Fruit fly (Drosophila melanogaster): ENCODE results near the gene RpL13A.

The RpL13A gene

dm6 chr3R:5668928-5669739, 44.9 kb downstream of the RpL13A start, which contains the start of the genes Xe7 and Atg17 (continued):
- TF ChIP-seq sima (GFP tag; optimal IDR thresholded peaks at IDR 0.05) (no peak), yki (optimal IDR thresholded peaks at IDR 0.05) (no peak), Scr (GFP tag; IDR thresholded peaks at IDR 0.05; ENCODE audit: partially characterized antibody) (peak; percentile 69), bowl (GFP tag; IDR thresholded peaks at IDR 0.05) (no peak), kah (GFP tag; optimal IDR thresholded peaks at IDR 0.05) (peak; percentile 61), salm (tag; optimal IDR thresholded peaks at IDR 0.05) (peak; percentile 45), CG9609 (GFP tag; optimal IDR thresholded peaks at IDR 0.05) (peak; percentile 89), Sin3A (optimal IDR thresholded peaks at IDR 0.05) (peak; percentile 96), Xrp1 (GFP tag; IDR thresholded peaks at IDR 0.05) (peak; percentile 85), TFAM (GFP tag; optimal IDR thresholded peaks at IDR 0.05) (peak; percentile 16), luna (GFP tag; optimal IDR thresholded peaks at IDR 0.05) (peak; percentile 74), CG10543 (GFP tag; optimal IDR thresholded peaks at IDR 0.05) (peak; percentile 96), CG1792 (GFP tag; optimal IDR thresholded peaks at IDR 0.05) (peak; percentile 43), oc (tag; optimal IDR thresholded peaks at IDR 0.05) (no peak), tgo (GFP tag; IDR thresholded peaks at IDR 0.05) (peak; percentile 84), CG5245 (GFP tag; optimal IDR thresholded peaks at IDR 0.05) (peak; percentile 72), lmd (GFP tag; IDR thresholded peaks at IDR 0.05) (peak; percentile 95), MESR4 (GFP tag; optimal IDR thresholded peaks at IDR 0.05) (peak; percentile 96), CG15696 (tag; optimal IDR thresholded peaks at IDR 0.05) (peak; percentile 94), nerfin-1 (tag; optimal IDR thresholded peaks at IDR 0.05) (peak; percentile 82), btn (GFP tag; optimal IDR thresholded peaks at IDR 0.05) (peak; percentile 47), Oaz (GFP tag; IDR thresholded peaks at IDR 0.05) (peak; percentile 84), tll (GFP tag; optimal IDR thresholded peaks at IDR 0.05) (peak; percentile 48), CG15011 (GFP tag; optimal IDR thresholded peaks at IDR 0.05) (peak; percentile 77), Ets65A (GFP tag) (peak; percentile 99), CG4730 (GFP tag; IDR thresholded peaks at IDR 0.05) (peak; percentile 90), Camta (GFP tag; optimal IDR thresholded peaks at IDR 0.05) (peak; percentile 84), zfh1 (GFP tag; IDR thresholded peaks at IDR 0.05) (peak; percentile 86), stwl (tag; optimal IDR thresholded peaks at IDR 0.05) (peak; percentile 71), CG1647 (GFP tag; optimal IDR thresholded peaks at IDR 0.05) (peak; percentile 89), zen2 (GFP tag; IDR thresholded peaks at IDR 0.05; ENCODE audit: partially characterized antibody) (no peak; the same call in 2 of the 3 replicates), lov (optimal IDR thresholded peaks at IDR 0.05) (no peak), lov (GFP tag; IDR thresholded peaks at IDR 0.05) (peak; percentile 54; the same call in 1 of the 3 replicates), ems (GFP tag; optimal IDR thresholded peaks at IDR 0.05) (peak; percentile 84), Dbx (GFP tag; IDR thresholded peaks at IDR 0.05) (peak; percentile 94), tin (GFP tag; optimal IDR thresholded peaks at IDR 0.05) (peak; percentile 95), vfl (GFP tag; optimal IDR thresholded peaks at IDR 0.05) (peak; percentile 91), CG9932 (GFP tag; IDR thresholded peaks at IDR 0.05) (peak; percentile 97), CG6689 (GFP tag; IDR thresholded peaks at IDR 0.05) (peak; percentile 98), BEAF-32 (GFP tag; optimal IDR thresholded peaks at IDR 0.05) (peak; percentile 92), CG11398 (GFP tag; optimal IDR thresholded peaks at IDR 0.05) (peak; percentile 30), bbx (GFP tag; IDR thresholded peaks at IDR 0.05; ENCODE audit: partially characterized antibody) (0 out of 2 replicates have a peak, but pooled peaks have one; percentile 25), CG7786 (GFP tag; optimal IDR thresholded peaks at IDR 0.05) (peak; percentile 85), CG15514 (GFP tag; optimal IDR thresholded peaks at IDR 0.05) (peak; percentile 85), mirr (GFP tag; optimal IDR thresholded peaks at IDR 0.05) (peak; percentile 73), Vsx1 (GFP tag; optimal IDR thresholded peaks at IDR 0.05) (no peak), Neu2 (GFP tag; optimal IDR thresholded peaks at IDR 0.05; ENCODE audit: borderline replicate concordance) (peak; percentile 27), pnt (GFP tag; optimal IDR thresholded peaks at IDR 0.05) (peak; percentile 85), CG8924 (tag; optimal IDR thresholded peaks at IDR 0.05) (peak; percentile 89), lilli (GFP tag; optimal IDR thresholded peaks at IDR 0.05) (peak; percentile 96)

Data from whole organism, embryonic.